Fruit fly (Drosophila melanogaster): Measurements from ENCODE around the gene CG15210.

CG15210 gene

DNA sequence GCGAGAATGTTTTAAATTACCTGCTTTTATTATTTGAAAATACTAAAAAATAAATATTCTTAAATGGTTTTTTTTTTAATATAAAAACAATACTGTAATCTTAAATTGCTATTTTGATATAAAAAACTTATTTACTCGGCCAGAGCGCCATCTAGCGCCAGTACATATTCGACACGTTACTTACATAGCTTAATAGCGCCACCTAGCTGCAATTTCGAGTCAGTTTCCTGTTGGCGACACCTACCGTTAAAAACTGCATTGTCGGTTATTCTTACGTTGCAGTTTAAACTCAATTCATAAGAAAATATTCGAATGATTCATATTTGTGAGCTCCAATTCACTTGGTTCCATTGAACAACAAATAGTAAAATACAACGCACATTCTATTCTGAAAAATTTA, 6.7 kb upstream of the CG15210 start (continued):
- TF ChIP-seq dm (GFP tag; optimal IDR thresholded peaks at IDR 0.05) (peak; percentile 23), knrl (GFP tag; IDR thresholded peaks at IDR 0.05; ENCODE audit: partially characterized antibody) (peak; percentile 38; the same call in 1 of the 3 replicates), CoRest (tag; optimal IDR thresholded peaks at IDR 0.05) (peak; percentile 66), CG16813 (GFP tag; IDR thresholded peaks at IDR 0.05; ENCODE audit: partially characterized antibody) (no peak), ems (GFP tag; optimal IDR thresholded peaks at IDR 0.05) (peak; percentile 13), Lpt (GFP tag; optimal IDR thresholded peaks at IDR 0.05) (no peak), sima (GFP tag; optimal IDR thresholded peaks at IDR 0.05) (no peak), CG15011 (GFP tag; optimal IDR thresholded peaks at IDR 0.05) (no peak), Gug (GFP tag; IDR thresholded peaks at IDR 0.05) (peak; percentile 64; the same call in 2 of the 4 replicates), CG32767 (GFP tag; IDR thresholded peaks at IDR 0.05) (no peak), gce (GFP tag; IDR thresholded peaks at IDR 0.05) (no peak), Mes4 (GFP tag; optimal IDR thresholded peaks at IDR 0.05) (peak; percentile 0), ash1 (GFP tag; optimal IDR thresholded peaks at IDR 0.05) (peak; percentile 11), tup (GFP tag; optimal IDR thresholded peaks at IDR 0.05) (no peak), CG4404 (GFP tag; IDR thresholded peaks at IDR 0.05) (no peak), Fer2 (tag; optimal IDR thresholded peaks at IDR 0.05) (peak; percentile 33), tx (GFP tag; optimal IDR thresholded peaks at IDR 0.05) (no peak), Dll (GFP tag; IDR thresholded peaks at IDR 0.05; ENCODE audit: partially characterized antibody) (no peak), Bdp1 (GFP tag; optimal IDR thresholded peaks at IDR 0.05) (peak; percentile 6), tio (GFP tag; optimal IDR thresholded peaks at IDR 0.05) (peak; percentile 9), CG2678 (tag; optimal IDR thresholded peaks at IDR 0.05) (no peak), CG17186 (GFP tag; optimal IDR thresholded peaks at IDR 0.05) (no peak), CG17359 (tag; optimal IDR thresholded peaks at IDR 0.05) (peak; percentile 62), CG2875 (GFP tag; optimal IDR thresholded peaks at IDR 0.05) (no peak), CkIIα-i1 (GFP tag; IDR thresholded peaks at IDR 0.05) (no peak), Xrp1 (GFP tag; IDR thresholded peaks at IDR 0.05) (no peak), cato (GFP tag; optimal IDR thresholded peaks at IDR 0.05; ENCODE audit: borderline replicate concordance) (peak; percentile 18), CG2712 (tag; optimal IDR thresholded peaks at IDR 0.05) (peak; percentile 63), Dref (GFP tag; IDR thresholded peaks at IDR 0.05) (no peak), maf-S (GFP tag; optimal IDR thresholded peaks at IDR 0.05) (peak; percentile 41), CG9437 (GFP tag; optimal IDR thresholded peaks at IDR 0.05) (peak; percentile 70), CG18599 (GFP tag; optimal IDR thresholded peaks at IDR 0.05) (peak; percentile 27), CG7963 (GFP tag; IDR thresholded peaks at IDR 0.05; ENCODE audit: partially characterized antibody) (no peak), CHES-1-like (GFP tag; optimal IDR thresholded peaks at IDR 0.05) (peak; percentile 32), zfh1 (GFP tag; IDR thresholded peaks at IDR 0.05) (peak; percentile 77; the same call in 2 of the 3 replicates), Blimp-1 (GFP tag; optimal IDR thresholded peaks at IDR 0.05) (peak; percentile 20), dpn (GFP tag; optimal IDR thresholded peaks at IDR 0.05) (peak; percentile 71), Camta (GFP tag; optimal IDR thresholded peaks at IDR 0.05) (peak; percentile 17), BtbVII (GFP tag; optimal IDR thresholded peaks at IDR 0.05) (peak; percentile 22), CG11695 (GFP tag; IDR thresholded peaks at IDR 0.05) (no peak), nom (GFP tag; optimal IDR thresholded peaks at IDR 0.05) (peak; percentile 1), CG18619 (GFP tag; optimal IDR thresholded peaks at IDR 0.05) (peak; percentile 44), Sox102F (GFP tag; optimal IDR thresholded peaks at IDR 0.05) (peak; percentile 72), HmgD (GFP tag; optimal IDR thresholded peaks at IDR 0.05) (peak; percentile 30), row (GFP tag; IDR thresholded peaks at IDR 0.05) (0 out of 3 replicates have a peak, but pooled peaks have one; percentile 20), gcm (GFP tag; optimal IDR thresholded peaks at IDR 0.05) (no peak), Taf1 (GFP tag; IDR thresholded peaks at IDR 0.05) (no peak), C15 (GFP tag; IDR thresholded peaks at IDR 0.05) (no peak), CG12236 (GFP tag; optimal IDR thresholded peaks at IDR 0.05) (no peak), Pdp1 (GFP tag; optimal IDR thresholded peaks at IDR 0.05) (peak; percentile 60 to 79)

Data from whole organism, embryonic.